Worm (Caenorhabditis elegans): ENCODE data around the gene T15H9.5.

Gene T15H9.5

ce11 chrII:9611347-9611923 lies at the start of gene T15H9.5, which contains the start of gene T15H9.4:
TSS of gene T15H9.5 (minus strand) at chrII:9611447.
TSS of gene T15H9.4 (plus strand) at chrII:9611873.
- no peak for TF ChIP-seq ceh-34 (tag; optimal IDR thresholded peaks at IDR 0.05)
- no peak for TF ChIP-seq ceh-22 (tag; optimal IDR thresholded peaks at IDR 0.05)
- no peak for TF ChIP-seq odd-2 (tag; optimal IDR thresholded peaks at IDR 0.05)
- no peak for TF ChIP-seq lin-11 (tag; optimal IDR thresholded peaks at IDR 0.05)
- TF ChIP-seq npax-4 (tag; optimal IDR thresholded peaks at IDR 0.05): no peak
- TF ChIP-seq hlh-6 (tag; optimal IDR thresholded peaks at IDR 0.05): no peak
- no peak for TF ChIP-seq ahr-1 (tag; optimal IDR thresholded peaks at IDR 0.05)
- TF ChIP-seq eyg-1 (tag; optimal IDR thresholded peaks at IDR 0.05): no peak
- TF ChIP-seq ref-2 (tag; optimal IDR thresholded peaks at IDR 0.05): no peak
- no peak for TF ChIP-seq pros-1 (tag; optimal IDR thresholded peaks at IDR 0.05)
- no peak for TF ChIP-seq unc-42 (tag; optimal IDR thresholded peaks at IDR 0.05)
- no peak for TF ChIP-seq fkh-6 (tag; optimal IDR thresholded peaks at IDR 0.05)
- TF ChIP-seq dve-1 (tag; optimal IDR thresholded peaks at IDR 0.05): no peak
- TF ChIP-seq ceh-6 (GFP tag; optimal IDR thresholded peaks at IDR 0.05): no peak
- TF ChIP-seq elt-4 (tag; optimal IDR thresholded peaks at IDR 0.05): no peak
- no peak for TF ChIP-seq syd-9 (tag; optimal IDR thresholded peaks at IDR 0.05)

ce11 chrII:9660379-9660778 lies 49.1 kb upstream of the T15H9.5 start, which contains the start of gene ZK1320.3:
TSS of gene ZK1320.3 (minus strand) at chrII:9660419.
- TF ChIP-seq hlh-13 (GFP tag; optimal IDR thresholded peaks at IDR 0.05) (no peak), pha-4 (tag; optimal IDR thresholded peaks at IDR 0.05) (no peak), ceh-34 (tag; optimal IDR thresholded peaks at IDR 0.05) (no peak), T23F11.4 (GFP tag; optimal IDR thresholded peaks at IDR 0.05) (no peak), F13H6.1 (tag; optimal IDR thresholded peaks at IDR 0.05) (no peak), nhr-11 (tag; optimal IDR thresholded peaks at IDR 0.05) (no peak), C08G9.2 (tag; optimal IDR thresholded peaks at IDR 0.05) (no peak), tbx-2 (tag; optimal IDR thresholded peaks at IDR 0.05) (no peak), gmeb-2 (tag; optimal IDR thresholded peaks at IDR 0.05) (no peak), pax-1 (tag; optimal IDR thresholded peaks at IDR 0.05) (no peak), ceh-45 (GFP tag; IDR thresholded peaks at IDR 0.05) (no peak), odd-2 (tag; optimal IDR thresholded peaks at IDR 0.05) (no peak), K02D7.2 (tag; optimal IDR thresholded peaks at IDR 0.05) (no peak), ceh-30 (tag; optimal IDR thresholded peaks at IDR 0.05) (no peak), dve-1 (tag; optimal IDR thresholded peaks at IDR 0.05) (no peak)

- TF ChIP-seq elt-4 (tag; optimal IDR thresholded peaks at IDR 0.05): no peak
- no peak for TF ChIP-seq fkh-6 (tag; optimal IDR thresholded peaks at IDR 0.05)
- TF ChIP-seq ceh-31 (tag; optimal IDR thresholded peaks at IDR 0.05): no peak
- TF ChIP-seq ztf-16 (tag; optimal IDR thresholded peaks at IDR 0.05): no peak
- no peak for TF ChIP-seq ahr-1 (tag; optimal IDR thresholded peaks at IDR 0.05)
- no peak for TF ChIP-seq nhr-232 (tag; optimal IDR thresholded peaks at IDR 0.05)
- TF ChIP-seq unc-55 (GFP tag; optimal IDR thresholded peaks at IDR 0.05): no peak
- no peak for TF ChIP-seq Y22D7AL.16 (tag; optimal IDR thresholded peaks at IDR 0.05)
- TF ChIP-seq tbx-7 (tag; optimal IDR thresholded peaks at IDR 0.05): no peak
- TF ChIP-seq unc-86 (tag; optimal IDR thresholded peaks at IDR 0.05): no peak
- no peak for TF ChIP-seq madf-2 (tag; optimal IDR thresholded peaks at IDR 0.05)
These were observed 47.7 kb upstream of the T15H9.5 start, which contains the start of gene ZK1320.2 for ce11 chrII:9658915-9659314. TSS of gene ZK1320.2 (minus strand) at chrII:9659002.

- peak; percentile 19 for TF ChIP-seq elt-2 (tag; optimal IDR thresholded peaks at IDR 0.05)
- no peak for TF ChIP-seq unc-86 (tag; optimal IDR thresholded peaks at IDR 0.05)
These were observed 45.0 kb upstream of the T15H9.5 start, which contains the start of gene gstk-1 for ce11 chrII:9656210-9656755. TSS of gene gstk-1 (plus strand) at chrII:9656705.
